Fruit fly (Drosophila melanogaster) S2 (cell line): ENCODE data around the gene CG43169.

Source experiments
- CG8478 ChIP-seq: fragments of >200 bp; optimal IDR thresholded peaks from 2 replicates; lab custom pipeline; 2018
- CTCF ChIP-seq, 2 experiments: fragments of >200 bp; optimal IDR thresholded peaks; 2 replicates each; lab custom pipeline; 2018

- TF ChIP-seq CG8478 (lab: Kevin White, UChicago), result no peak
- no peak for TF ChIP-seq CTCF (optimal IDR thresholded peaks at IDR 0.05; lab: Kevin White, UChicago)
These were observed 35.1 kb downstream of the CG43169 start for dm6 chr3L:8853382-8853781.
